Fruit fly (Drosophila melanogaster) whole organism, embryonic: ENCODE results near the gene CG33281.

Experiments used
- Ada2b ChIP-seq: fragments of 200-800 bp; sonication (Bioruptor generic); IDR thresholded peaks from 2 replicates; pipeline ENCODE4 v1.3.6; 2022; ENCODE audit warnings: missing biosample characterization, missing genetic modification characterization
- Antp ChIP-seq: fragments of 200-800 bp; sonication (Bioruptor generic); optimal IDR thresholded peaks from 3 replicates; lab custom pipeline; 2016; ENCODE audit warnings: missing biosample characterization, missing genetic modification characterization
- CG10321 ChIP-seq: fragments of 200-800 bp; sonication (Bioruptor generic); IDR thresholded peaks from 2 replicates; pipeline ENCODE4 v1.3.6; 2022; ENCODE audit warnings: missing biosample characterization, missing genetic modification characterization
- CG13624 ChIP-seq: fragments of 200-800 bp; sonication (Bioruptor generic); optimal IDR thresholded peaks from 2 replicates; lab custom pipeline; 2016; ENCODE audit warnings: missing biosample characterization, missing genetic modification characterization
- CG14014 ChIP-seq: fragments of 200-800 bp; sonication (Bioruptor generic); IDR thresholded peaks from 2 replicates; pipeline ENCODE4 v1.3.6; 2022; ENCODE audit warnings: missing biosample characterization, missing genetic modification characterization
- CG14050 ChIP-seq: fragments of 200-800 bp; sonication (Bioruptor generic); IDR thresholded peaks from 3 replicates; pipeline ENCODE4 v1.3.6; 2022; ENCODE audit warnings: missing biosample characterization, missing genetic modification characterization
- CG17568 ChIP-seq: fragments of 200-800 bp; sonication (Bioruptor generic); optimal IDR thresholded peaks from 2 replicates; lab custom pipeline; 2018; ENCODE audit warnings: missing biosample characterization, mild to moderate bottlenecking, missing genetic modification characterization, moderate library complexity
- CG2678 ChIP-seq: fragments of 200-800 bp; sonication (Bioruptor generic); optimal IDR thresholded peaks from 3 replicates; lab custom pipeline; 2019; ENCODE audit warnings: missing biosample characterization, mild to moderate bottlenecking, missing genetic modification characterization, moderate library complexity
- CG31224 ChIP-seq: fragments of 200-800 bp; sonication (Bioruptor generic); IDR thresholded peaks from 2 replicates; pipeline ENCODE4 v1.3.6; 2022; ENCODE audit warnings: missing biosample characterization, missing genetic modification characterization
- CG33557 ChIP-seq: fragments of 200-800 bp; sonication (Bioruptor generic); optimal IDR thresholded peaks from 2 replicates; lab custom pipeline; 2019; ENCODE audit warnings: missing biosample characterization, mild to moderate bottlenecking, missing genetic modification characterization, moderate library complexity
- CG5245 ChIP-seq: fragments of 200-800 bp; sonication (Bioruptor generic); optimal IDR thresholded peaks from 3 replicates; lab custom pipeline; 2016; ENCODE audit warnings: missing biosample characterization, missing genetic modification characterization
- CG6654 ChIP-seq: fragments of 200-800 bp; sonication (Bioruptor generic); optimal IDR thresholded peaks from 2 replicates; lab custom pipeline; 2017; ENCODE audit warnings: missing biosample characterization, mild to moderate bottlenecking, missing genetic modification characterization
- CG6765 ChIP-seq: fragments of 200-800 bp; sonication (Bioruptor generic); optimal IDR thresholded peaks from 3 replicates; lab custom pipeline; 2017; ENCODE audit warnings: missing biosample characterization, mild to moderate bottlenecking, missing genetic modification characterization
- CG6854 ChIP-seq: fragments of 200-800 bp; sonication (Bioruptor generic); optimal IDR thresholded peaks from 3 replicates; lab custom pipeline; 2017; ENCODE audit warnings: missing biosample characterization, mild to moderate bottlenecking, missing genetic modification characterization
- CG7928 ChIP-seq: fragments of 200-800 bp; sonication (Bioruptor generic); optimal IDR thresholded peaks from 2 replicates; lab custom pipeline; 2017; ENCODE audit warnings: missing biosample characterization, mild to moderate bottlenecking, missing genetic modification characterization
- CG7963 ChIP-seq: fragments of 200-800 bp; sonication (Bioruptor generic); IDR thresholded peaks from 3 replicates; pipeline ENCODE4 v1.3.6; 2022; ENCODE audit warnings: missing biosample characterization, missing genetic modification characterization; ENCODE audit not compliant: partially characterized antibody
- CG7987 ChIP-seq: fragments of 200-800 bp; sonication (Bioruptor generic); optimal IDR thresholded peaks from 2 replicates; lab custom pipeline; 2018; ENCODE audit warnings: missing biosample characterization, mild to moderate bottlenecking, missing genetic modification characterization, moderate library complexity
- CG8765 ChIP-seq: fragments of 200-800 bp; sonication (Bioruptor generic); IDR thresholded peaks from 2 replicates; pipeline ENCODE4 v1.3.6; 2022; ENCODE audit warnings: missing biosample characterization, missing genetic modification characterization
- CG8944 ChIP-seq: fragments of 200-800 bp; sonication (Bioruptor generic); optimal IDR thresholded peaks from 3 replicates; lab custom pipeline; 2016; ENCODE audit warnings: missing biosample characterization, missing genetic modification characterization
- CG9437 ChIP-seq: fragments of 200-800 bp; sonication (Bioruptor generic); optimal IDR thresholded peaks from 2 replicates; lab custom pipeline; 2018; ENCODE audit warnings: missing biosample characterization, mild to moderate bottlenecking, missing genetic modification characterization
- Deaf1 ChIP-seq: fragments of 200-800 bp; optimal IDR thresholded peaks from 3 replicates; lab custom pipeline; 2019; ENCODE audit warnings: missing biosample characterization, mild to moderate bottlenecking, missing genetic modification characterization, moderate library complexity
- ERR ChIP-seq: fragments of 200-800 bp; sonication (Bioruptor generic); optimal IDR thresholded peaks from 2 replicates; lab custom pipeline; 2016; ENCODE audit warnings: missing biosample characterization, missing genetic modification characterization
- H2.0 ChIP-seq: fragments of 200-800 bp; sonication (Bioruptor generic); IDR thresholded peaks from 2 replicates; pipeline ENCODE4 v1.3.6; 2022; ENCODE audit warnings: missing biosample characterization, missing genetic modification characterization
- Hey ChIP-seq: fragments of 200-800 bp; sonication (Bioruptor generic); optimal IDR thresholded peaks from 3 replicates; lab custom pipeline; 2018; ENCODE audit warnings: missing biosample characterization, mild to moderate bottlenecking, missing genetic modification characterization
- Neu2 ChIP-seq: fragments of 200-800 bp; sonication (Bioruptor generic); optimal IDR thresholded peaks from 3 replicates; lab custom pipeline; 2016; ENCODE audit warnings: missing biosample characterization, missing genetic modification characterization, borderline replicate concordance
- Spps ChIP-seq: fragments of 200-800 bp; sonication (Bioruptor generic); optimal IDR thresholded peaks from 2 replicates; lab custom pipeline; 2018; ENCODE audit warnings: missing biosample characterization, mild to moderate bottlenecking, missing genetic modification characterization
- YL-1 ChIP-seq: fragments of 200-800 bp; sonication (Bioruptor generic); optimal IDR thresholded peaks from 3 replicates; lab custom pipeline; 2017; ENCODE audit warnings: missing biosample characterization, mild to moderate bottlenecking, missing genetic modification characterization
- ac ChIP-seq: fragments of 200-800 bp; sonication (Bioruptor generic); optimal IDR thresholded peaks from 3 replicates; lab custom pipeline; 2017; ENCODE audit warnings: missing biosample characterization, mild to moderate bottlenecking, missing genetic modification characterization
- ara ChIP-seq: fragments of 200-800 bp; sonication (Bioruptor generic); IDR thresholded peaks from 2 replicates; pipeline ENCODE4 v1.3.6; 2022; ENCODE audit warnings: missing biosample characterization, missing genetic modification characterization
- cg ChIP-seq: fragments of 200-800 bp; sonication (Bioruptor generic); optimal IDR thresholded peaks from 3 replicates; lab custom pipeline; 2019; ENCODE audit warnings: missing biosample characterization, mild to moderate bottlenecking, missing genetic modification characterization, moderate library complexity
- crol ChIP-seq: fragments of 200-800 bp; sonication (Bioruptor generic); IDR thresholded peaks from 2 replicates; pipeline ENCODE4 v1.3.6; 2022; ENCODE audit warnings: missing biosample characterization, missing genetic modification characterization
- da ChIP-seq: fragments of 200-800 bp; sonication (Bioruptor generic); optimal IDR thresholded peaks from 2 replicates; lab custom pipeline; 2016; ENCODE audit warnings: missing biosample characterization, missing genetic modification characterization
- exex ChIP-seq: fragments of 200-800 bp; sonication (Bioruptor generic); optimal IDR thresholded peaks from 4 replicates; lab custom pipeline; 2018; ENCODE audit warnings: missing biosample characterization, mild to moderate bottlenecking, missing genetic modification characterization, moderate library complexity
- fd102C ChIP-seq: fragments of 200-800 bp; sonication (Bioruptor generic); optimal IDR thresholded peaks from 2 replicates; lab custom pipeline; 2018; ENCODE audit warnings: missing biosample characterization, mild to moderate bottlenecking, missing genetic modification characterization, moderate library complexity
- ftz-f1 ChIP-seq: fragments of 200-800 bp; sonication (Bioruptor generic); optimal IDR thresholded peaks from 2 replicates; lab custom pipeline; 2016; ENCODE audit warnings: missing biosample characterization, missing genetic modification characterization
- gcm2 ChIP-seq: fragments of 200-800 bp; sonication (Bioruptor generic); optimal IDR thresholded peaks from 2 replicates; lab custom pipeline; 2016; ENCODE audit warnings: missing biosample characterization, missing genetic modification characterization
- gfzf ChIP-seq: fragments of 200-800 bp; sonication (Bioruptor generic); optimal IDR thresholded peaks from 2 replicates; lab custom pipeline; 2016; ENCODE audit warnings: missing biosample characterization, mild to moderate bottlenecking, missing genetic modification characterization, moderate library complexity
- her ChIP-seq: fragments of 200-800 bp; sonication (Bioruptor generic); optimal IDR thresholded peaks from 2 replicates; lab custom pipeline; 2016; ENCODE audit warnings: missing biosample characterization, missing genetic modification characterization
- ind ChIP-seq: fragments of 200-800 bp; sonication (Bioruptor generic); optimal IDR thresholded peaks from 3 replicates; lab custom pipeline; 2016; ENCODE audit warnings: missing biosample characterization, missing genetic modification characterization
- insv ChIP-seq, 2 experiments: fragments of 200-800 bp; sonication (Bioruptor generic); optimal IDR thresholded peaks; 3 replicates each; lab custom pipeline; 2016 to 2018; ENCODE audit warnings: missing biosample characterization in 2 of 2, missing genetic modification characterization in 2 of 2
- jumu ChIP-seq: fragments of 200-800 bp; sonication (Bioruptor generic); optimal IDR thresholded peaks from 3 replicates; lab custom pipeline; 2016; ENCODE audit warnings: missing biosample characterization, missing genetic modification characterization
- kay ChIP-seq: fragments of 200-800 bp; sonication (Bioruptor generic); optimal IDR thresholded peaks from 2 replicates; lab custom pipeline; 2016; ENCODE audit warnings: missing biosample characterization, missing genetic modification characterization
- pros ChIP-seq: fragments of 200-800 bp; sonication (Bioruptor generic); optimal IDR thresholded peaks from 3 replicates; lab custom pipeline; 2019; ENCODE audit warnings: missing biosample characterization, mild to moderate bottlenecking, missing genetic modification characterization, moderate library complexity
- ranshi ChIP-seq: fragments of 200-800 bp; sonication (Bioruptor generic); IDR thresholded peaks from 2 replicates; pipeline ENCODE4 v1.3.6; 2022; ENCODE audit warnings: missing biosample characterization, missing genetic modification characterization
- salm ChIP-seq: fragments of 200-800 bp; sonication (Bioruptor generic); optimal IDR thresholded peaks from 2 replicates; lab custom pipeline; 2018; ENCODE audit warnings: missing biosample characterization, mild to moderate bottlenecking, missing genetic modification characterization
- slbo ChIP-seq: fragments of 200-800 bp; sonication (Bioruptor generic); IDR thresholded peaks from 2 replicates; pipeline ENCODE4 v1.3.6; 2022; ENCODE audit warnings: missing biosample characterization, missing genetic modification characterization
- sqz ChIP-seq: fragments of 200-800 bp; sonication (Bioruptor generic); optimal IDR thresholded peaks from 3 replicates; lab custom pipeline; 2018; ENCODE audit warnings: missing biosample characterization, mild to moderate bottlenecking, missing genetic modification characterization
- sug ChIP-seq: fragments of 200-800 bp; optimal IDR thresholded peaks from 2 replicates; lab custom pipeline; 2019; ENCODE audit warnings: missing biosample characterization, mild to moderate bottlenecking, missing genetic modification characterization, moderate library complexity
- unpg ChIP-seq: fragments of 200-800 bp; sonication (Bioruptor generic); optimal IDR thresholded peaks from 3 replicates; lab custom pipeline; 2018; ENCODE audit warnings: missing biosample characterization, mild to moderate bottlenecking, missing genetic modification characterization, moderate library complexity
- wek ChIP-seq: fragments of 200-800 bp; sonication (Bioruptor generic); optimal IDR thresholded peaks from 3 replicates; lab custom pipeline; 2018; ENCODE audit warnings: missing biosample characterization, mild to moderate bottlenecking, missing genetic modification characterization, moderate library complexity

The CG33281 gene

dm6 chr2L:3338566-3339215, 14.7 kb downstream of the CG33281 start (continued):
- TF ChIP-seq CG31224 (GFP tag; lab: Robert Waterston, UW) (no peak), ERR (peak; percentile 33), ac (GFP tag; lab: Kevin White, UChicago) (no peak), CG33557 (GFP tag; lab: Kevin White, UChicago) (peak; percentile 39), CG6654 (GFP tag; lab: Kevin White, UChicago) (peak; percentile 73), CG7963 (GFP tag; lab: Robert Waterston, UW) (no peak), her (GFP tag; lab: Kevin White, UChicago) (no peak), Neu2 (GFP tag; lab: Kevin White, UChicago) (no peak), ftz-f1 (GFP tag; lab: Kevin White, UChicago) (no peak), ind (GFP tag; lab: Kevin White, UChicago) (peak; percentile 78), da (GFP tag; lab: Kevin White, UChicago) (peak; percentile 10), Ada2b (peak; percentile 65), CG14014 (GFP tag; lab: Robert Waterston, UW) (no peak), unpg (GFP tag; lab: Kevin White, UChicago) (peak; percentile 84), fd102C (GFP tag; lab: Kevin White, UChicago) (no peak), CG14050 (GFP tag; lab: Robert Waterston, UW) (peak; percentile 18; the same call in 1 of the 3 replicates), Spps (peak; percentile 83), salm (tag; lab: Kevin White, UChicago) (no peak), Deaf1 (tag; lab: Kevin White, UChicago) (no peak), insv (GFP tag; optimal IDR thresholded peaks at IDR 0.05; lab: Kevin White, UChicago) (no peak), CG9437 (GFP tag; lab: Kevin White, UChicago) (peak; percentile 66), jumu (GFP tag; lab: Kevin White, UChicago) (peak; percentile 88), Hey (tag; lab: Kevin White, UChicago) (no peak), CG8765 (GFP tag; lab: Robert Waterston, UW) (no peak; the same call in 1 of the 2 replicates), CG5245 (peak; percentile 78), ara (peak; percentile 88), slbo (no peak), CG6854 (no peak), CG7987 (GFP tag; lab: Kevin White, UChicago) (peak; percentile 24), crol (GFP tag; lab: Robert Waterston, UW) (no peak), ranshi (GFP tag; lab: Robert Waterston, UW) (peak; percentile 68; the same call in 1 of the 2 replicates), CG8944 (GFP tag; lab: Kevin White, UChicago) (peak; percentile 93), CG6765 (GFP tag; lab: Kevin White, UChicago) (no peak), CG13624 (GFP tag; lab: Kevin White, UChicago) (no peak), CG7928 (GFP tag; lab: Kevin White, UChicago) (no peak), gcm2 (GFP tag; lab: Kevin White, UChicago) (no peak), wek (GFP tag; lab: Kevin White, UChicago) (no peak), CG2678 (tag; lab: Kevin White, UChicago) (peak; percentile 79), sug (no peak), cg (GFP tag; lab: Kevin White, UChicago) (peak; percentile 75), gfzf (no peak), CG17568 (GFP tag; lab: Kevin White, UChicago) (no peak), exex (tag; lab: Kevin White, UChicago) (no peak), YL-1 (no peak), Antp (peak; percentile 88), CG10321 (GFP tag; lab: Robert Waterston, UW) (no peak), sqz (no peak), H2.0 (GFP tag; lab: Robert Waterston, UW) (peak; percentile 65), kay (GFP tag; lab: Kevin White, UChicago) (peak; percentile 68), pros (GFP tag; lab: Kevin White, UChicago) (no peak)
